Fruit fly (Drosophila melanogaster) whole organism, embryonic: Measurements from ENCODE around the gene TBC1D16.
A peak's percentile ranks its signal among the peaks of the same experiment; 100 is the strongest.

Experiments
- Aef1 ChIP-seq: fragments of 200-800 bp; sonication (Bioruptor generic); IDR thresholded peaks from 3 replicates; pipeline ENCODE4 v1.3.6; 2022; ENCODE audit warnings: missing biosample characterization, missing genetic modification characterization
- CG10209 ChIP-seq: fragments of 200-800 bp; sonication (Bioruptor generic); optimal IDR thresholded peaks from 3 replicates; lab custom pipeline; 2017; ENCODE audit warnings: missing biosample characterization, mild to moderate bottlenecking, missing genetic modification characterization, missing genetic modification reagents
- CG10543 ChIP-seq: fragments of 200-800 bp; sonication (Bioruptor generic); optimal IDR thresholded peaks from 3 replicates; lab custom pipeline; 2017; ENCODE audit warnings: missing biosample characterization, mild to moderate bottlenecking, missing genetic modification characterization, moderate library complexity
- CG11085 ChIP-seq: fragments of 200-800 bp; sonication (Bioruptor generic); IDR thresholded peaks from 2 replicates; pipeline ENCODE4 v1.3.6; 2022; ENCODE audit warnings: missing biosample characterization, missing genetic modification characterization
- CG12744 ChIP-seq: fragments of 200-800 bp; sonication (Bioruptor generic); optimal IDR thresholded peaks from 2 replicates; lab custom pipeline; 2016; ENCODE audit warnings: missing biosample characterization, missing genetic modification characterization
- CG12942 ChIP-seq: fragments of 200-800 bp; sonication (Bioruptor generic); optimal IDR thresholded peaks from 3 replicates; lab custom pipeline; 2016; ENCODE audit warnings: missing biosample characterization, missing genetic modification characterization
- CG13287 ChIP-seq: fragments of 200-800 bp; sonication (Bioruptor generic); IDR thresholded peaks from 2 replicates; pipeline ENCODE4 v1.3.6; 2022; ENCODE audit warnings: missing biosample characterization, missing genetic modification characterization; ENCODE audit not compliant: partially characterized antibody
- CG13624 ChIP-seq: fragments of 200-800 bp; sonication (Bioruptor generic); optimal IDR thresholded peaks from 2 replicates; lab custom pipeline; 2016; ENCODE audit warnings: missing biosample characterization, missing genetic modification characterization
- CG13775 ChIP-seq: fragments of 200-800 bp; sonication (Bioruptor generic); optimal IDR thresholded peaks from 3 replicates; lab custom pipeline; 2017; ENCODE audit warnings: missing biosample characterization, mild to moderate bottlenecking, missing genetic modification characterization
- CG14667 ChIP-seq: fragments of 200-800 bp; sonication (Bioruptor generic); IDR thresholded peaks from 2 replicates; pipeline ENCODE4 v1.3.6; 2022; ENCODE audit warnings: missing biosample characterization, missing genetic modification characterization
- CG15696 ChIP-seq: fragments of 200-800 bp; sonication (Bioruptor generic); optimal IDR thresholded peaks from 2 replicates; lab custom pipeline; 2019; ENCODE audit warnings: missing biosample characterization, mild to moderate bottlenecking, missing genetic modification characterization, moderate library complexity
- CG1603 ChIP-seq: fragments of 200-800 bp; sonication (Bioruptor generic); optimal IDR thresholded peaks from 2 replicates; lab custom pipeline; 2019; ENCODE audit warnings: missing biosample characterization, mild to moderate bottlenecking, missing genetic modification characterization, moderate library complexity
- CG17361 ChIP-seq: fragments of 200-800 bp; sonication (Bioruptor generic); IDR thresholded peaks from 3 replicates; pipeline ENCODE4 v1.3.6; 2022; ENCODE audit warnings: missing biosample characterization, missing genetic modification characterization
- CG17829 ChIP-seq: fragments of 200-800 bp; optimal IDR thresholded peaks from 2 replicates; lab custom pipeline; 2019; ENCODE audit warnings: missing biosample characterization, mild to moderate bottlenecking, missing genetic modification characterization, moderate library complexity
- CG3995 ChIP-seq: fragments of 200-800 bp; sonication (Bioruptor generic); optimal IDR thresholded peaks from 3 replicates; lab custom pipeline; 2016; ENCODE audit warnings: missing biosample characterization, missing genetic modification characterization
- CG7556 ChIP-seq: fragments of 200-800 bp; sonication (Bioruptor generic); optimal IDR thresholded peaks from 2 replicates; lab custom pipeline; 2017; ENCODE audit warnings: missing biosample characterization, mild to moderate bottlenecking, missing genetic modification characterization
- CG7839 ChIP-seq: fragments of 200-800 bp; sonication (Bioruptor generic); optimal IDR thresholded peaks from 3 replicates; lab custom pipeline; 2018; ENCODE audit warnings: missing biosample characterization, mild to moderate bottlenecking, missing genetic modification characterization, moderate library complexity
- CG7963 ChIP-seq: fragments of 200-800 bp; sonication (Bioruptor generic); IDR thresholded peaks from 3 replicates; pipeline ENCODE4 v1.3.6; 2022; ENCODE audit warnings: missing biosample characterization, missing genetic modification characterization; ENCODE audit not compliant: partially characterized antibody
- CG9932 ChIP-seq: fragments of 200-800 bp; sonication (Bioruptor generic); IDR thresholded peaks from 2 replicates; pipeline ENCODE4 v1.3.6; 2022; ENCODE audit warnings: missing biosample characterization, missing genetic modification characterization
- Dek ChIP-seq: fragments of 200-800 bp; sonication (Bioruptor generic); optimal IDR thresholded peaks from 3 replicates; lab custom pipeline; 2019; ENCODE audit warnings: missing biosample characterization, mild to moderate bottlenecking, missing genetic modification characterization, moderate library complexity
- Hey ChIP-seq: fragments of 200-800 bp; sonication (Bioruptor generic); optimal IDR thresholded peaks from 3 replicates; lab custom pipeline; 2018; ENCODE audit warnings: missing biosample characterization, mild to moderate bottlenecking, missing genetic modification characterization
- HmgD ChIP-seq: fragments of 200-800 bp; sonication (Bioruptor generic); optimal IDR thresholded peaks from 3 replicates; lab custom pipeline; 2016; ENCODE audit warnings: missing biosample characterization, missing genetic modification characterization
- Hr51 ChIP-seq, 2 experiments: fragments of 200-800 bp; sonication (Bioruptor generic); optimal IDR thresholded peaks; 2 replicates in 1 of 2; 3 replicates in 1 of 2; lab custom pipeline; 2016 to 2018; ENCODE audit warnings: missing biosample characterization in 2 of 2, missing genetic modification characterization in 2 of 2, mild to moderate bottlenecking in 1 of 2, moderate library complexity in 1 of 2
- PHDP ChIP-seq: fragments of 200-800 bp; sonication (Bioruptor generic); optimal IDR thresholded peaks from 3 replicates; lab custom pipeline; 2018; ENCODE audit warnings: missing biosample characterization, mild to moderate bottlenecking, missing genetic modification characterization, moderate library complexity
- Ravus ChIP-seq: fragments of 200-800 bp; sonication (Bioruptor generic); IDR thresholded peaks from 2 replicates; pipeline ENCODE4 v1.3.6; 2022; ENCODE audit warnings: missing biosample characterization, missing genetic modification characterization
- Xrp1 ChIP-seq: fragments of 200-800 bp; sonication (Bioruptor generic); IDR thresholded peaks from 2 replicates; pipeline ENCODE4 v1.3.6; 2022; ENCODE audit warnings: missing biosample characterization, missing genetic modification characterization
- caup ChIP-seq: fragments of 200-800 bp; sonication (Bioruptor generic); optimal IDR thresholded peaks from 3 replicates; lab custom pipeline; 2017; ENCODE audit warnings: missing biosample characterization, mild to moderate bottlenecking, missing genetic modification characterization, moderate library complexity; ENCODE audit not compliant: severe bottlenecking
- chinmo ChIP-seq: fragments of 200-800 bp; sonication (Bioruptor generic); IDR thresholded peaks from 4 replicates; pipeline ENCODE4 v1.3.6; 2022; ENCODE audit warnings: missing biosample characterization, missing genetic modification characterization; ENCODE audit not compliant: partially characterized antibody
- danr ChIP-seq: fragments of 200-800 bp; sonication (Bioruptor generic); IDR thresholded peaks from 2 replicates; pipeline ENCODE4 v1.3.6; 2022; ENCODE audit warnings: missing biosample characterization, missing genetic modification characterization
- emc ChIP-seq: fragments of 200-800 bp; sonication (Bioruptor generic); optimal IDR thresholded peaks from 2 replicates; lab custom pipeline; 2016; ENCODE audit warnings: missing biosample characterization, missing genetic modification characterization
- ems ChIP-seq: fragments of 200-800 bp; sonication (Bioruptor generic); optimal IDR thresholded peaks from 3 replicates; lab custom pipeline; 2016; ENCODE audit warnings: missing biosample characterization, missing genetic modification characterization
- exex ChIP-seq: fragments of 200-800 bp; sonication (Bioruptor generic); optimal IDR thresholded peaks from 4 replicates; lab custom pipeline; 2018; ENCODE audit warnings: missing biosample characterization, mild to moderate bottlenecking, missing genetic modification characterization, moderate library complexity
- fd3F ChIP-seq: fragments of 200-800 bp; sonication (Bioruptor generic); optimal IDR thresholded peaks from 2 replicates; lab custom pipeline; 2018; ENCODE audit warnings: missing biosample characterization, mild to moderate bottlenecking, missing genetic modification characterization, moderate library complexity
- ftz-f1 ChIP-seq: fragments of 200-800 bp; sonication (Bioruptor generic); optimal IDR thresholded peaks from 2 replicates; lab custom pipeline; 2016; ENCODE audit warnings: missing biosample characterization, missing genetic modification characterization
- gro ChIP-seq: fragments of 200-800 bp; sonication (Bioruptor generic); optimal IDR thresholded peaks from 2 replicates; lab custom pipeline; 2016; ENCODE audit warnings: missing biosample characterization, missing genetic modification characterization
- gsb-n ChIP-seq: fragments of 200-800 bp; sonication (Bioruptor generic); optimal IDR thresholded peaks from 3 replicates; lab custom pipeline; 2018; ENCODE audit warnings: missing biosample characterization, mild to moderate bottlenecking, missing genetic modification characterization
- ham ChIP-seq: fragments of 200-800 bp; sonication (Bioruptor generic); IDR thresholded peaks from 2 replicates; pipeline ENCODE4 v1.3.6; 2022; ENCODE audit warnings: missing biosample characterization, missing genetic modification characterization
- hb ChIP-seq: fragments of 200-800 bp; sonication (Bioruptor generic); IDR thresholded peaks from 3 replicates; pipeline ENCODE4 v1.3.6; 2022; ENCODE audit warnings: missing biosample characterization, missing genetic modification characterization; ENCODE audit not compliant: partially characterized antibody
- ind ChIP-seq: fragments of 200-800 bp; sonication (Bioruptor generic); optimal IDR thresholded peaks from 3 replicates; lab custom pipeline; 2016; ENCODE audit warnings: missing biosample characterization, missing genetic modification characterization
- inv ChIP-seq: fragments of 200-800 bp; sonication (Bioruptor generic); IDR thresholded peaks from 2 replicates; pipeline ENCODE4 v1.3.6; 2022; ENCODE audit warnings: missing biosample characterization, missing genetic modification characterization; ENCODE audit not compliant: partially characterized antibody
- knrl ChIP-seq: fragments of 200-800 bp; sonication (Bioruptor generic); IDR thresholded peaks from 3 replicates; pipeline ENCODE4 v1.3.6; 2022; ENCODE audit warnings: missing biosample characterization, missing genetic modification characterization; ENCODE audit not compliant: partially characterized antibody
- luna ChIP-seq: fragments of 200-800 bp; sonication (Bioruptor generic); optimal IDR thresholded peaks from 2 replicates; lab custom pipeline; 2016; ENCODE audit warnings: missing biosample characterization, missing genetic modification characterization
- onecut ChIP-seq: fragments of 200-800 bp; sonication (Bioruptor generic); IDR thresholded peaks from 2 replicates; pipeline ENCODE4 v1.3.6; 2022; ENCODE audit warnings: missing biosample characterization, missing genetic modification characterization
- pan ChIP-seq, 4 experiments: fragments of >200 bp in 3 of 4; fragments of 200-800 bp in 1 of 4; sonication (Bioruptor generic) in 1 of 4; optimal IDR thresholded peaks in 3 of 4; IDR thresholded peaks in 1 of 4; 2 replicates each; pipeline versions ENCODE4 v1.3.6 to Lab custom; 2017 to 2022; ENCODE audit warnings: missing biosample characterization in 2 of 4, missing genetic modification characterization in 2 of 4, mixed read lengths in 1 of 4
- pb ChIP-seq: fragments of 200-800 bp; sonication (Bioruptor generic); optimal IDR thresholded peaks from 3 replicates; lab custom pipeline; 2016; ENCODE audit warnings: missing biosample characterization, missing genetic modification characterization
- peb ChIP-seq: fragments of 200-800 bp; sonication (Bioruptor generic); IDR thresholded peaks from 2 replicates; pipeline ENCODE4 v1.3.6; 2022; ENCODE audit warnings: missing biosample characterization, missing genetic modification characterization
- pum ChIP-seq: fragments of 200-800 bp; sonication (Bioruptor generic); optimal IDR thresholded peaks from 2 replicates; lab custom pipeline; 2016; ENCODE audit warnings: missing biosample characterization, missing genetic modification characterization
- sna ChIP-seq: fragments of 200-800 bp; sonication (Bioruptor generic); IDR thresholded peaks from 2 replicates; pipeline ENCODE4 v1.3.6; 2022; ENCODE audit warnings: missing biosample characterization, missing genetic modification characterization; ENCODE audit not compliant: partially characterized antibody
- tap ChIP-seq: fragments of 200-800 bp; optimal IDR thresholded peaks from 3 replicates; lab custom pipeline; 2019; ENCODE audit warnings: missing biosample characterization, mild to moderate bottlenecking, missing genetic modification characterization, moderate library complexity
- tgo ChIP-seq: fragments of 200-800 bp; sonication (Bioruptor generic); IDR thresholded peaks from 3 replicates; pipeline ENCODE4 v1.3.6; 2022; ENCODE audit warnings: missing biosample characterization, missing genetic modification characterization

The TBC1D16 gene

dm6 chr2L:10437317-10437716, 1.9 kb upstream of the TBC1D16 start, which contains the start of gene STUB1 (continued):
- peak; percentile 96 for TF ChIP-seq sna (GFP tag; lab: Robert Waterston, UW)
- peak; percentile 99 for TF ChIP-seq inv (GFP tag; lab: Robert Waterston, UW)
- no peak for TF ChIP-seq CG17829 (tag; lab: Kevin White, UChicago)
- peak; percentile 99 for TF ChIP-seq CG13287
- TF ChIP-seq CG13624 (GFP tag; lab: Kevin White, UChicago), result peak; percentile 52
- TF ChIP-seq ham (GFP tag; lab: Robert Waterston, UW), result no peak
- peak; percentile 51 for TF ChIP-seq onecut
- no peak for TF ChIP-seq gsb-n (tag; lab: Kevin White, UChicago)
- TF ChIP-seq CG11085 (GFP tag; lab: Robert Waterston, UW), result no peak
- peak; percentile 97 for TF ChIP-seq knrl (GFP tag; lab: Robert Waterston, UW)
- no peak for TF ChIP-seq pan (optimal IDR thresholded peaks at IDR 0.05; lab: Kevin White, UChicago)
- TF ChIP-seq pan (GFP tag; optimal IDR thresholded peaks at IDR 0.05 in 1 of 2, IDR thresholded peaks at IDR 0.05 in 1 of 2), result no peak
- TF ChIP-seq CG1603 (tag; lab: Kevin White, UChicago), result peak; percentile 88
- TF ChIP-seq danr (GFP tag; lab: Robert Waterston, UW), result no peak
- TF ChIP-seq fd3F (GFP tag; lab: Kevin White, UChicago), result no peak
- TF ChIP-seq ems, result no peak
- no peak for TF ChIP-seq Aef1 (GFP tag; lab: Robert Waterston, UW)
- peak; percentile 99 for TF ChIP-seq chinmo (GFP tag; lab: Robert Waterston, UW)
- TF ChIP-seq CG15696, result no peak
- TF ChIP-seq CG10209 (GFP tag; lab: Kevin White, UChicago), result no peak
- TF ChIP-seq CG7839 (tag; lab: Kevin White, UChicago), result no peak
- peak; percentile 99 for TF ChIP-seq CG7963
- no peak for TF ChIP-seq ftz-f1
- TF ChIP-seq pb, result no peak
- TF ChIP-seq Hr51 (GFP tag; optimal IDR thresholded peaks at IDR 0.05; lab: Kevin White, UChicago), result no peak
- no peak for TF ChIP-seq CG14667 (GFP tag; lab: Robert Waterston, UW)
- TF ChIP-seq CG13775 (GFP tag; lab: Kevin White, UChicago), result no peak
- no peak for TF ChIP-seq CG17361 (GFP tag; lab: Robert Waterston, UW)
- TF ChIP-seq CG12942 (GFP tag; lab: Kevin White, UChicago), result no peak
- TF ChIP-seq CG3995, result peak; percentile 59
- no peak for TF ChIP-seq tgo (GFP tag; lab: Robert Waterston, UW)
- TF ChIP-seq Hey (tag; lab: Kevin White, UChicago), result no peak
- no peak for TF ChIP-seq Ravus (GFP tag; lab: Robert Waterston, UW)
- TF ChIP-seq HmgD, result peak; percentile 29
- peak; percentile 24 for TF ChIP-seq exex (tag; lab: Kevin White, UChicago)
- no peak for TF ChIP-seq CG10543 (GFP tag; lab: Kevin White, UChicago)
- no peak for TF ChIP-seq CG7556 (GFP tag; lab: Kevin White, UChicago)
- TF ChIP-seq ind (GFP tag; lab: Kevin White, UChicago), result no peak
- TF ChIP-seq gro (GFP tag; lab: Kevin White, UChicago), result peak; percentile 30
- no peak for TF ChIP-seq CG12744 (GFP tag; lab: Kevin White, UChicago)
- no peak for TF ChIP-seq emc (GFP tag; lab: Kevin White, UChicago)
- no peak for TF ChIP-seq Xrp1 (GFP tag; lab: Robert Waterston, UW)
- no peak for TF ChIP-seq peb
- TF ChIP-seq tap (tag; lab: Kevin White, UChicago), result no peak
- TF ChIP-seq Dek (tag; lab: Kevin White, UChicago), result no peak
- TF ChIP-seq luna (GFP tag; lab: Kevin White, UChicago), result peak; percentile 3
- TF ChIP-seq hb (GFP tag; lab: Robert Waterston, UW), result peak; percentile 99
- no peak for TF ChIP-seq PHDP (tag; lab: Kevin White, UChicago)
- TF ChIP-seq pum (GFP tag; lab: Kevin White, UChicago), result peak; percentile 8
- TF ChIP-seq CG9932 (GFP tag; lab: Robert Waterston, UW), result no peak; the same call in 1 of the 2 replicates
- TF ChIP-seq caup (GFP tag; lab: Kevin White, UChicago), result no peak
